Fruit fly (Drosophila melanogaster) whole organism, embryonic: ENCODE results near the gene Fas1.

Experiments used
- Awh ChIP-seq: fragments of 200-800 bp; sonication (Bioruptor generic); IDR thresholded peaks from 2 replicates; pipeline ENCODE4, ENCODE4 v1.3.6; 2022; ENCODE audit warnings: missing biosample characterization, missing genetic modification characterization
- CG12659 ChIP-seq: fragments of 200-800 bp; sonication (Bioruptor generic); optimal IDR thresholded peaks from 3 replicates; lab custom pipeline; 2017; ENCODE audit warnings: mild to moderate bottlenecking, missing biosample characterization, missing genetic modification reagents, missing genetic modification characterization
- CG12744 ChIP-seq: fragments of 200-800 bp; sonication (Bioruptor generic); optimal IDR thresholded peaks from 2 replicates; lab custom pipeline; 2016; ENCODE audit warnings: missing biosample characterization, missing genetic modification characterization
- CG13424 ChIP-seq: fragments of 200-800 bp; sonication (Bioruptor generic); optimal IDR thresholded peaks from 2 replicates; lab custom pipeline; 2019; ENCODE audit warnings: missing biosample characterization, mild to moderate bottlenecking, missing genetic modification characterization, moderate library complexity
- CG14860 ChIP-seq: fragments of 200-800 bp; sonication (Bioruptor generic); IDR thresholded peaks from 3 replicates; pipeline ENCODE4 v1.3.6; 2022; ENCODE audit warnings: missing biosample characterization, missing genetic modification characterization; ENCODE audit not compliant: partially characterized antibody
- CG15269 ChIP-seq: fragments of 200-800 bp; sonication (Bioruptor generic); optimal IDR thresholded peaks from 2 replicates; lab custom pipeline; 2018; ENCODE audit warnings: missing biosample characterization, mild to moderate bottlenecking, missing genetic modification characterization, moderate library complexity
- CG1602 ChIP-seq: fragments of 200-800 bp; sonication (Bioruptor generic); optimal IDR thresholded peaks from 3 replicates; lab custom pipeline; 2016; ENCODE audit warnings: missing biosample characterization, missing genetic modification characterization
- CG16815 ChIP-seq: fragments of 200-800 bp; sonication (Bioruptor generic); optimal IDR thresholded peaks from 3 replicates; lab custom pipeline; 2017; ENCODE audit warnings: missing biosample characterization, mild to moderate bottlenecking, missing genetic modification characterization
- CG2129 ChIP-seq: fragments of 200-800 bp; sonication (Bioruptor generic); IDR thresholded peaks from 2 replicates; pipeline ENCODE4 v1.3.6; 2022; ENCODE audit warnings: missing biosample characterization, missing genetic modification characterization; ENCODE audit not compliant: partially characterized antibody
- CG2712 ChIP-seq: fragments of 200-800 bp; optimal IDR thresholded peaks from 3 replicates; lab custom pipeline; 2019; ENCODE audit warnings: missing biosample characterization, mild to moderate bottlenecking, missing genetic modification characterization, moderate library complexity
- CG2875 ChIP-seq: fragments of 200-800 bp; sonication (Bioruptor generic); optimal IDR thresholded peaks from 2 replicates; lab custom pipeline; 2017; ENCODE audit warnings: missing biosample characterization, mild to moderate bottlenecking, missing genetic modification characterization, missing genetic modification reagents
- CG32772 ChIP-seq: fragments of 200-800 bp; sonication (Bioruptor generic); IDR thresholded peaks from 2 replicates; pipeline ENCODE4 v1.3.6; 2022; ENCODE audit warnings: missing biosample characterization, missing genetic modification characterization
- CG4707 ChIP-seq: fragments of 200-800 bp; sonication (Bioruptor generic); optimal IDR thresholded peaks from 2 replicates; lab custom pipeline; 2018; ENCODE audit warnings: missing biosample characterization, mild to moderate bottlenecking, missing genetic modification characterization, moderate library complexity
- CG6254 ChIP-seq: fragments of 200-800 bp; sonication (Bioruptor generic); optimal IDR thresholded peaks from 3 replicates; lab custom pipeline; 2017; ENCODE audit warnings: mild to moderate bottlenecking, missing biosample characterization, missing genetic modification reagents, missing genetic modification characterization
- CG6683 ChIP-seq: fragments of 200-800 bp; sonication (Bioruptor generic); optimal IDR thresholded peaks from 2 replicates; lab custom pipeline; 2017; ENCODE audit warnings: missing biosample characterization, mild to moderate bottlenecking, missing genetic modification characterization, missing genetic modification reagents
- CG6689 ChIP-seq: fragments of 200-800 bp; sonication (Bioruptor generic); IDR thresholded peaks from 2 replicates; pipeline ENCODE4 v1.3.6; 2022; ENCODE audit warnings: missing biosample characterization, missing genetic modification characterization
- CG7987 ChIP-seq: fragments of 200-800 bp; sonication (Bioruptor generic); optimal IDR thresholded peaks from 2 replicates; lab custom pipeline; 2018; ENCODE audit warnings: missing biosample characterization, mild to moderate bottlenecking, missing genetic modification characterization, moderate library complexity
- CG8089 ChIP-seq: fragments of 200-800 bp; sonication (Bioruptor generic); optimal IDR thresholded peaks from 3 replicates; lab custom pipeline; 2016; ENCODE audit warnings: missing biosample characterization, missing genetic modification characterization
- CG8281 ChIP-seq: fragments of 200-800 bp; sonication (Bioruptor generic); optimal IDR thresholded peaks from 2 replicates; lab custom pipeline; 2018; ENCODE audit warnings: missing biosample characterization, mild to moderate bottlenecking, missing genetic modification characterization, moderate library complexity
- CG8290 ChIP-seq, 3 experiments: fragments of 200-800 bp; sonication (Bioruptor generic); optimal IDR thresholded peaks; 2 replicates each; lab custom pipeline; 2016 to 2019; ENCODE audit warnings: missing biosample characterization in 3 of 3, missing genetic modification characterization in 3 of 3, mild to moderate bottlenecking in 2 of 3, moderate library complexity in 1 of 3
- CG9727 ChIP-seq: fragments of 200-800 bp; sonication (Bioruptor generic); optimal IDR thresholded peaks from 3 replicates; lab custom pipeline; 2017; ENCODE audit warnings: missing biosample characterization, mild to moderate bottlenecking, missing genetic modification characterization
- Dfd ChIP-seq, 2 experiments: fragments of >200 bp; optimal IDR thresholded peaks; 2 replicates each; lab custom pipeline; 2017; ENCODE audit warnings: missing biosample characterization in 2 of 2, missing genetic modification characterization in 2 of 2
- Dip3 ChIP-seq: fragments of 200-800 bp; sonication (Bioruptor generic); optimal IDR thresholded peaks from 3 replicates; lab custom pipeline; 2016; ENCODE audit warnings: missing biosample characterization, missing genetic modification characterization
- Ets65A ChIP-seq: fragments of 200-800 bp; sonication (Bioruptor generic); peaks from one replicate; lab custom pipeline; 2016; ENCODE audit warnings: missing biosample characterization, missing genetic modification characterization
- Gsc ChIP-seq: fragments of 200-800 bp; sonication (Bioruptor generic); IDR thresholded peaks from 2 replicates; pipeline ENCODE4 v1.3.6; 2022; ENCODE audit warnings: missing biosample characterization, missing genetic modification characterization
- HLH54F ChIP-seq: fragments of 200-800 bp; sonication (Bioruptor generic); optimal IDR thresholded peaks from 3 replicates; lab custom pipeline; 2016; ENCODE audit warnings: missing biosample characterization, missing genetic modification characterization
- Hand ChIP-seq: fragments of 200-800 bp; sonication (Bioruptor generic); optimal IDR thresholded peaks from 2 replicates; lab custom pipeline; 2017; ENCODE audit warnings: mild to moderate bottlenecking, missing biosample characterization, missing genetic modification reagents, missing genetic modification characterization
- Hey ChIP-seq: fragments of 200-800 bp; sonication (Bioruptor generic); optimal IDR thresholded peaks from 3 replicates; lab custom pipeline; 2018; ENCODE audit warnings: missing biosample characterization, mild to moderate bottlenecking, missing genetic modification characterization
- NC2α ChIP-seq: fragments of 200-800 bp; sonication (Bioruptor generic); optimal IDR thresholded peaks from 2 replicates; lab custom pipeline; 2016; ENCODE audit warnings: missing biosample characterization, missing genetic modification characterization
- Scr ChIP-seq: fragments of 200-800 bp; sonication (Bioruptor generic); IDR thresholded peaks from 2 replicates; pipeline ENCODE4 v1.3.6; 2022; ENCODE audit warnings: missing biosample characterization, missing genetic modification characterization; ENCODE audit not compliant: partially characterized antibody
- Sry-β ChIP-seq: fragments of 200-800 bp; sonication (Bioruptor generic); optimal IDR thresholded peaks from 2 replicates; lab custom pipeline; 2018; ENCODE audit warnings: missing biosample characterization, mild to moderate bottlenecking, missing genetic modification characterization, moderate library complexity
- Stat92E ChIP-seq, 3 experiments: fragments of >200 bp in 2 of 3; fragments of 200-800 bp in 1 of 3; sonication (Bioruptor generic) in 1 of 3; optimal IDR thresholded peaks; 2 replicates each; lab custom pipeline; 2017 to 2019; ENCODE audit warnings: missing biosample characterization in 3 of 3, missing genetic modification characterization in 3 of 3, mild to moderate bottlenecking in 1 of 3, moderate library complexity in 1 of 3
- Trl ChIP-seq, 3 experiments: fragments of >200 bp in 2 of 3; fragments of 200-800 bp in 1 of 3; sonication (Bioruptor generic) in 1 of 3; optimal IDR thresholded peaks; 2 replicates in 1 of 3; 3 replicates in 2 of 3; lab custom pipeline; 2016 to 2017; ENCODE audit warnings: missing biosample characterization in 1 of 3, missing genetic modification characterization in 1 of 3
- Usf ChIP-seq: fragments of 200-800 bp; sonication (Bioruptor generic); optimal IDR thresholded peaks from 2 replicates; lab custom pipeline; 2017; ENCODE audit warnings: missing genotype, missing biosample characterization, missing genetic modification characterization
- ara ChIP-seq: fragments of 200-800 bp; sonication (Bioruptor generic); IDR thresholded peaks from 2 replicates; pipeline ENCODE4 v1.3.6; 2022; ENCODE audit warnings: missing biosample characterization, missing genetic modification characterization
- az2 ChIP-seq: fragments of 200-800 bp; sonication (Bioruptor generic); optimal IDR thresholded peaks from 3 replicates; lab custom pipeline; 2016; ENCODE audit warnings: missing biosample characterization, missing genetic modification characterization
- bigmax ChIP-seq: fragments of 200-800 bp; sonication (Bioruptor generic); optimal IDR thresholded peaks from 2 replicates; lab custom pipeline; 2018; ENCODE audit warnings: missing biosample characterization, mild to moderate bottlenecking, missing genetic modification characterization
- cg ChIP-seq: fragments of 200-800 bp; sonication (Bioruptor generic); optimal IDR thresholded peaks from 3 replicates; lab custom pipeline; 2019; ENCODE audit warnings: missing biosample characterization, mild to moderate bottlenecking, missing genetic modification characterization, moderate library complexity
- en ChIP-seq: fragments of 200-800 bp; sonication (Bioruptor generic); optimal IDR thresholded peaks from 2 replicates; lab custom pipeline; 2016; ENCODE audit warnings: missing biosample characterization, missing genetic modification characterization
- fd102C ChIP-seq: fragments of 200-800 bp; sonication (Bioruptor generic); optimal IDR thresholded peaks from 2 replicates; lab custom pipeline; 2018; ENCODE audit warnings: missing biosample characterization, mild to moderate bottlenecking, missing genetic modification characterization, moderate library complexity
- fd96Cb ChIP-seq: fragments of 200-800 bp; sonication (Bioruptor generic); optimal IDR thresholded peaks from 2 replicates; lab custom pipeline; 2018; ENCODE audit warnings: missing biosample characterization, mild to moderate bottlenecking, missing genetic modification characterization, moderate library complexity
- klu ChIP-seq: fragments of 200-800 bp; sonication (Bioruptor generic); IDR thresholded peaks from 2 replicates; pipeline ENCODE4 v1.3.6; 2022; ENCODE audit warnings: missing biosample characterization, missing genetic modification characterization
- lmd ChIP-seq: fragments of 200-800 bp; sonication (Bioruptor generic); IDR thresholded peaks from 2 replicates; pipeline ENCODE4 v1.3.6; 2022; ENCODE audit warnings: missing biosample characterization, missing genetic modification characterization
- nerfin-1 ChIP-seq: fragments of 200-800 bp; sonication (Bioruptor generic); optimal IDR thresholded peaks from 3 replicates; lab custom pipeline; 2019; ENCODE audit warnings: missing biosample characterization, mild to moderate bottlenecking, missing genetic modification characterization, moderate library complexity
- salm ChIP-seq: fragments of 200-800 bp; sonication (Bioruptor generic); optimal IDR thresholded peaks from 2 replicates; lab custom pipeline; 2018; ENCODE audit warnings: missing biosample characterization, mild to moderate bottlenecking, missing genetic modification characterization
- sna ChIP-seq: fragments of 200-800 bp; sonication (Bioruptor generic); IDR thresholded peaks from 2 replicates; pipeline ENCODE4 v1.3.6; 2022; ENCODE audit warnings: missing biosample characterization, missing genetic modification characterization; ENCODE audit not compliant: partially characterized antibody
- ssp ChIP-seq: fragments of 200-800 bp; sonication (Bioruptor generic); IDR thresholded peaks from 2 replicates; pipeline ENCODE4 v1.3.6; 2022; ENCODE audit warnings: missing biosample characterization, missing genetic modification characterization
- tin ChIP-seq: fragments of 200-800 bp; sonication (Bioruptor generic); optimal IDR thresholded peaks from 3 replicates; lab custom pipeline; 2016; ENCODE audit warnings: missing biosample characterization, missing genetic modification characterization
- trem ChIP-seq: fragments of 200-800 bp; optimal IDR thresholded peaks from 3 replicates; lab custom pipeline; 2019; ENCODE audit warnings: missing biosample characterization, mild to moderate bottlenecking, missing genetic modification characterization, moderate library complexity
- zen ChIP-seq: fragments of 200-800 bp; sonication (Bioruptor generic); optimal IDR thresholded peaks from 3 replicates; lab custom pipeline; 2018; ENCODE audit warnings: missing biosample characterization, mild to moderate bottlenecking, missing genetic modification characterization, moderate library complexity

Gene Fas1

dm6 chr3R:16630564-16630963 lies 5.5 kb downstream of the Fas1 start (continued):
- TF ChIP-seq CG9727 (peak; percentile 49), HLH54F (peak; percentile 3), CG2712 (tag; lab: Kevin White, UChicago) (peak; percentile 62), CG15269 (tag; lab: Kevin White, UChicago) (no peak), fd96Cb (tag; lab: Kevin White, UChicago) (peak; percentile 1), CG13424 (tag; lab: Kevin White, UChicago) (peak; percentile 24), Usf (GFP tag; lab: Kevin White, UChicago) (no peak), CG14860 (GFP tag; lab: Robert Waterston, UW) (no peak), Sry-β (GFP tag; lab: Kevin White, UChicago) (no peak), CG6254 (no peak), cg (GFP tag; lab: Kevin White, UChicago) (peak; percentile 48), CG6689 (no peak), en (GFP tag; lab: Kevin White, UChicago) (no peak), fd102C (peak; percentile 59), CG6683 (GFP tag; lab: Kevin White, UChicago) (no peak), salm (tag; lab: Kevin White, UChicago) (no peak), Awh (GFP tag; lab: Robert Waterston, UW) (no peak), Hand (GFP tag; lab: Kevin White, UChicago) (no peak), Dip3 (GFP tag; lab: Kevin White, UChicago) (no peak), NC2α (GFP tag; lab: Kevin White, UChicago) (no peak), lmd (GFP tag; lab: Robert Waterston, UW) (peak; percentile 24), CG12744 (GFP tag; lab: Kevin White, UChicago) (no peak), Trl (optimal IDR thresholded peaks at IDR 0.05; lab: Kevin White, UChicago) (no peak), Trl (GFP tag; optimal IDR thresholded peaks at IDR 0.05; lab: Kevin White, UChicago) (peak; percentile 5), ssp (GFP tag; lab: Robert Waterston, UW) (no peak), CG32772 (GFP tag; lab: Robert Waterston, UW) (no peak), CG2129 (GFP tag; lab: Robert Waterston, UW) (no peak), trem (tag; lab: Kevin White, UChicago) (peak; percentile 17), CG2875 (no peak), CG8281 (no peak), klu (GFP tag; lab: Robert Waterston, UW) (no peak), Hey (tag; lab: Kevin White, UChicago) (no peak), bigmax (no peak), CG4707 (GFP tag; lab: Kevin White, UChicago) (no peak), CG7987 (GFP tag; lab: Kevin White, UChicago) (no peak), sna (GFP tag; lab: Robert Waterston, UW) (no peak), Gsc (GFP tag; lab: Robert Waterston, UW) (no peak), Scr (GFP tag; lab: Robert Waterston, UW) (no peak), az2 (GFP tag; lab: Kevin White, UChicago) (no peak), CG8089 (GFP tag; lab: Kevin White, UChicago) (no peak), zen (peak; percentile 80), CG12659 (GFP tag; lab: Kevin White, UChicago) (no peak), ara (GFP tag; lab: Robert Waterston, UW) (no peak), Stat92E (GFP tag; optimal IDR thresholded peaks at IDR 0.05; lab: Kevin White, UChicago) (no peak), CG1602 (GFP tag; lab: Kevin White, UChicago) (no peak), tin (GFP tag; lab: Kevin White, UChicago) (peak; percentile 2), nerfin-1 (no peak), Dfd (GFP tag; optimal IDR thresholded peaks at IDR 0.05; lab: Kevin White, UChicago) (no peak), CG16815 (peak; percentile 16), CG8290 (GFP tag; optimal IDR thresholded peaks at IDR 0.05; lab: Kevin White, UChicago) (no peak), CG8290 (tag; optimal IDR thresholded peaks at IDR 0.05; lab: Kevin White, UChicago) (no peak), Ets65A (GFP tag; lab: Kevin White, UChicago) (peak; percentile 54)
